Worm (Caenorhabditis elegans) whole organism, L2 larva: ENCODE data around the gene F21D9.8.

ENCODE experiments used
- ZK546.5 ChIP-seq: sonication (generic microtip); optimal IDR thresholded peaks from 2 replicates; lab custom pipeline; 2017; ENCODE audit warnings: missing biosample characterization, missing genetic modification characterization
- ama-1 ChIP-seq: fragments of 150-350 bp; optimal IDR thresholded peaks from 2 replicates; lab custom pipeline; 2018; ENCODE audit warnings: inconsistent platforms
- blmp-1 ChIP-seq: sonication (generic microtip); optimal IDR thresholded peaks from 2 replicates; lab custom pipeline; 2017; ENCODE audit warnings: missing genetic modification characterization, mild to moderate bottlenecking, missing compliant biosample characterization, antibody characterized with exemption, moderate library complexity; ENCODE audit not compliant: insufficient read depth
- elt-1 ChIP-seq: fragments of 150-350 bp; optimal IDR thresholded peaks from 2 replicates; lab custom pipeline; 2014; ENCODE audit warnings: missing biosample characterization, missing genetic modification characterization
- sma-9 ChIP-seq, 2 experiments: fragments of 150-350 bp in 1 of 2; sonication (generic microtip) in 1 of 2; optimal IDR thresholded peaks; 2 replicates each; lab custom pipeline; 2014 to 2016; ENCODE audit warnings: missing genetic modification characterization in 2 of 2, mild to moderate bottlenecking in 1 of 2, missing biosample characterization in 1 of 2, missing compliant biosample characterization in 1 of 2, missing genetic modification reagents in 1 of 2, moderate library complexity in 1 of 2
- unc-39 ChIP-seq: fragments of 150-350 bp; optimal IDR thresholded peaks from 2 replicates; lab custom pipeline; 2014; ENCODE audit warnings: missing biosample characterization, missing genetic modification characterization
- unc-62 ChIP-seq: fragments of 150-350 bp; optimal IDR thresholded peaks from 2 replicates; lab custom pipeline; 2014; ENCODE audit warnings: missing biosample characterization, missing genetic modification reagents, missing genetic modification characterization
- ztf-4 ChIP-seq: fragments of 150-350 bp; optimal IDR thresholded peaks from 2 replicates; lab custom pipeline; 2014; ENCODE audit warnings: missing biosample characterization, missing genetic modification characterization

- TF ChIP-seq elt-1 (no peak), unc-39 (tag; lab: Kevin White, UChicago) (no peak), sma-9 (GFP tag; optimal IDR thresholded peaks at IDR 0.05; lab: Kevin White, UChicago) (no peak), sma-9 (tag; optimal IDR thresholded peaks at IDR 0.05; lab: Kevin White, UChicago) (no peak), ZK546.5 (tag; lab: Kevin White, UChicago) (no peak), unc-62 (GFP tag; lab: Kevin White, UChicago) (no peak), blmp-1 (tag; lab: Kevin White, UChicago) (no peak), ama-1 (no peak), ztf-4 (no peak)
These were observed 39.7 kb downstream of the F21D9.8 start, which contains the start of the genes fbxb-115 and fbxb-1 for ce11 chrV:19240129-19240528.
